Worm (Caenorhabditis elegans): Measurements from ENCODE around the gene act-3.

Gene act-3

DNA sequence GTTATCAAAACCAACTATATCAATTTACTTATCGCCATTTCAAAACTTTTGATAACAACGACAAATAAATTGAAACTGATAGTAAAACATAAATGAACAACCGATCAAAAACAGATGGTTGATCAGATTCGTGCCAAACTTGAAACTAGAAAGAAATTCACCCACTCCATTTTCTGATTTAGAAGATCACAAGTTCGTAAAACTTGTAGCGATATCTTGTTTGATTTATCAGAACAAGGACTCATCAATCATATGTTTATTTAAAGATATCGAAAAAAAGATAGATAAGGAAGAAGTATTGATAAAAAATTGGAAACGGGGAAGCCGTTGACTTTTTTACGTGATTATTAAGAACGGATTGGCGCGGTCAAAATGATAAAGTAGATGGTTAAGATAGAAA, 12.8 kb upstream of the act-3 start:
- TF ChIP-seq D1046.2 (GFP tag; IDR thresholded peaks at IDR 0.05) (no peak), set-16 (GFP tag; IDR thresholded peaks at IDR 0.05) (no peak), daf-12 (tag; optimal IDR thresholded peaks at IDR 0.05) (no peak), lin-29 (GFP tag; IDR thresholded peaks at IDR 0.05) (no peak), nhr-102 (tag; optimal IDR thresholded peaks at IDR 0.05) (no peak), php-3 (GFP tag; IDR thresholded peaks at IDR 0.05) (peak; percentile 33; the same call in 1 of the 2 replicates), dmd-9 (GFP tag; IDR thresholded peaks at IDR 0.05) (no peak), T20F7.1 (GFP tag; optimal IDR thresholded peaks at IDR 0.05) (peak; percentile 25), cey-2 (tag; optimal IDR thresholded peaks at IDR 0.05; ENCODE audit: borderline replicate concordance, insufficient read depth) (peak; percentile 73), T26A8.4 (GFP tag; IDR thresholded peaks at IDR 0.05) (no peak), nhr-48 (tag; optimal IDR thresholded peaks at IDR 0.05) (peak; percentile 0), tag-97 (GFP tag; IDR thresholded peaks at IDR 0.05) (no peak), R02D3.7 (tag; optimal IDR thresholded peaks at IDR 0.05) (no peak), lin-38 (GFP tag; IDR thresholded peaks at IDR 0.05) (no peak), ceh-44 (GFP tag; IDR thresholded peaks at IDR 0.05) (no peak), pha-4 (GFP tag; IDR thresholded peaks at IDR 0.05) (no peak), pha-4 (tag; optimal IDR thresholded peaks at IDR 0.05) (no peak), aha-1 (tag) (peak; percentile 55), mdl-1 (tag; optimal IDR thresholded peaks at IDR 0.05) (peak in 1 of 2 experiments; percentile 15), ceh-32 (tag; optimal IDR thresholded peaks at IDR 0.05; ENCODE audit: poor library complexity) (no peak), ceh-20 (GFP tag; IDR thresholded peaks at IDR 0.05) (peak; percentile 64; the same call in 1 of the 2 replicates), nhr-28 (tag; optimal IDR thresholded peaks at IDR 0.05) (peak; percentile 61), Y5F2A.4 (GFP tag; optimal IDR thresholded peaks at IDR 0.05) (no peak), Y48G9A.11 (GFP tag; IDR thresholded peaks at IDR 0.05) (no peak), lim-7 (GFP tag; IDR thresholded peaks at IDR 0.05) (no peak), aly-2 (tag; optimal IDR thresholded peaks at IDR 0.05) (no peak), nhr-111 (GFP tag; optimal IDR thresholded peaks at IDR 0.05) (no peak), egl-43 (GFP tag; IDR thresholded peaks at IDR 0.05) (no peak), Y75B8A.6 (GFP tag; IDR thresholded peaks at IDR 0.05) (no peak), pqm-1 (tag; optimal IDR thresholded peaks at IDR 0.05) (peak; percentile 54), hlh-11 (tag; optimal IDR thresholded peaks at IDR 0.05) (peak; percentile 36), rbr-2 (tag; optimal IDR thresholded peaks at IDR 0.05) (no peak), madf-5 (GFP tag; IDR thresholded peaks at IDR 0.05) (no peak), hif-1 (tag; optimal IDR thresholded peaks at IDR 0.05) (no peak), snpc-1.2 (GFP tag; IDR thresholded peaks at IDR 0.05) (no peak), spr-1 (tag; optimal IDR thresholded peaks at IDR 0.05) (no peak), hlh-30 (tag; optimal IDR thresholded peaks at IDR 0.05; ENCODE audit: insufficient read depth) (peak; percentile 4), ztf-11 (tag; optimal IDR thresholded peaks at IDR 0.05) (no peak), tra-1 (GFP tag; IDR thresholded peaks at IDR 0.05) (peak; percentile 74), ZK337.2 (GFP tag; IDR thresholded peaks at IDR 0.05) (no peak), nhr-11 (tag; optimal IDR thresholded peaks at IDR 0.05) (no peak), zip-11 (GFP tag; IDR thresholded peaks at IDR 0.05) (no peak), nhr-77 (tag; optimal IDR thresholded peaks at IDR 0.05) (no peak), skn-1 (tag; optimal IDR thresholded peaks at IDR 0.05) (no peak), nhr-10 (tag; optimal IDR thresholded peaks at IDR 0.05) (no peak), attf-4 (tag; optimal IDR thresholded peaks at IDR 0.05) (no peak), ZK546.5 (tag; optimal IDR thresholded peaks at IDR 0.05) (no peak), nhr-237 (tag; optimal IDR thresholded peaks at IDR 0.05) (no peak), lsy-2 (tag; optimal IDR thresholded peaks at IDR 0.05) (no peak), zag-1 (tag; optimal IDR thresholded peaks at IDR 0.05) (no peak), ceh-62 (tag; optimal IDR thresholded peaks at IDR 0.05) (no peak), hmg-1.1 (GFP tag; IDR thresholded peaks at IDR 0.05) (no peak), F44E2.7 (GFP tag; IDR thresholded peaks at IDR 0.05) (no peak)

All from whole organism, L4 larva.